Worm (Caenorhabditis elegans) whole organism, L4/young adult: ENCODE results near the gene ech-5.

Experiments
- W03F9.2 ChIP-seq: fragments of 150-350 bp; optimal IDR thresholded peaks from 2 replicates; lab custom pipeline; 2014; ENCODE audit warnings: missing biosample characterization, missing genetic modification characterization
- dao-5 ChIP-seq: sonication (generic microtip); optimal IDR thresholded peaks from 2 replicates; lab custom pipeline; 2016; ENCODE audit warnings: missing genotype, missing genetic modification characterization, moderate library complexity, missing compliant biosample characterization

ce11 chrIV:830262-830960, 33.6 kb downstream of the ech-5 start:
- no peak for TF ChIP-seq W03F9.2 (tag; lab: Kevin White, UChicago)
- TF ChIP-seq dao-5, result no peak
